Worm (Caenorhabditis elegans) whole organism, early embryonic: ENCODE results near the gene crn-4.

Source experiments
- F13C5.2 ChIP-seq: sonication (generic microtip); optimal IDR thresholded peaks from 2 replicates; lab custom pipeline; 2017; ENCODE audit warnings: mild to moderate bottlenecking, missing genetic modification characterization, inconsistent platforms, missing compliant biosample characterization
- aly-1 ChIP-seq: sonication (generic microtip); optimal IDR thresholded peaks from 2 replicates; lab custom pipeline; 2016; ENCODE audit warnings: missing genetic modification characterization, missing compliant biosample characterization
- ama-1 ChIP-seq: fragments of 150-350 bp; optimal IDR thresholded peaks from 2 replicates; lab custom pipeline; 2014
- ceh-36 ChIP-seq: sonication (generic microtip); optimal IDR thresholded peaks from 2 replicates; lab custom pipeline; 2016; ENCODE audit warnings: missing genetic modification characterization, inconsistent platforms, missing compliant biosample characterization
- flt-1 ChIP-seq: fragments of 200-800 bp; sonication (Bioruptor generic); IDR thresholded peaks from 2 replicates; pipeline ENCODE4 v1.3.6; 2022; ENCODE audit warnings: missing genetic modification characterization, missing compliant biosample characterization
- hmg-4 ChIP-seq: fragments of 200-800 bp; sonication (Bioruptor generic); optimal IDR thresholded peaks from 2 replicates; lab custom pipeline; 2018; ENCODE audit warnings: mild to moderate bottlenecking, missing genetic modification characterization, missing compliant biosample characterization
- pes-1 ChIP-seq: fragments of 200-800 bp; sonication (Bioruptor generic); IDR thresholded peaks from 2 replicates; pipeline ENCODE4 v1.3.6; 2022; ENCODE audit warnings: missing genetic modification reagents, missing genetic modification characterization, missing compliant biosample characterization
- scrt-1 ChIP-seq: fragments of 200-800 bp; sonication (Bioruptor generic); IDR thresholded peaks from 2 replicates; pipeline ENCODE4 v1.3.6; 2022; ENCODE audit warnings: missing genetic modification characterization, missing compliant biosample characterization
- sea-1 ChIP-seq: fragments of 200-800 bp; sonication (Bioruptor generic); conservative IDR thresholded peaks from 2 replicates; pipeline ENCODE4 v1.3.6; 2022; ENCODE audit warnings: missing genetic modification characterization, missing compliant biosample characterization
- tra-4 ChIP-seq: sonication (generic microtip); optimal IDR thresholded peaks from 2 replicates; lab custom pipeline; 2017; ENCODE audit warnings: missing genetic modification characterization, missing compliant biosample characterization

DNA sequence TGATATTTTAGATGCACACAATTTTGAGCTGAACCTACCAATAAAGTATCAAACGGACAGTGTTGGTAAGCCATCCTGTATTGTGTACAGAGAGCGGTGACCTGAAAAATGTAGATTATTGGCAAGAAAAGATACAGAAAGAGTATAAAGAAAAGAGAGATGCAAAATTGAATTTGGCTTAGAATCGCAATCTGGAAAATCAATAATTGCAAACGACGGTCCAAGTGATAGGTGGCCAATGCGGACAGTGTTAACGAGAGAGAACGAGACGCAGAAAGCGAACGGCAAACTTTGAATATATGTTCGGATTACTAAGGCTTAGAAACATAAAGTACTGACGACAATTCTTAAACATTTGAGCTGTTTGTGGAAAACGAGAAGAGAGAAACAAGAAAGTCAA lies at the start of gene crn-4:
- TF ChIP-seq flt-1 (GFP tag; lab: Robert Waterston, UW) (no peak), ama-1 (no peak), tra-4 (tag; lab: Kevin White, UChicago) (no peak), sea-1 (no peak), hmg-4 (GFP tag; lab: Kevin White, UChicago) (no peak), scrt-1 (GFP tag; lab: Robert Waterston, UW) (no peak), pes-1 (no peak), aly-1 (tag; lab: Kevin White, UChicago) (no peak), F13C5.2 (tag; lab: Kevin White, UChicago) (no peak), ceh-36 (tag; lab: Kevin White, UChicago) (no peak)
